Worm (Caenorhabditis elegans): ENCODE measurements around the gene F09A5.3.

DNA sequence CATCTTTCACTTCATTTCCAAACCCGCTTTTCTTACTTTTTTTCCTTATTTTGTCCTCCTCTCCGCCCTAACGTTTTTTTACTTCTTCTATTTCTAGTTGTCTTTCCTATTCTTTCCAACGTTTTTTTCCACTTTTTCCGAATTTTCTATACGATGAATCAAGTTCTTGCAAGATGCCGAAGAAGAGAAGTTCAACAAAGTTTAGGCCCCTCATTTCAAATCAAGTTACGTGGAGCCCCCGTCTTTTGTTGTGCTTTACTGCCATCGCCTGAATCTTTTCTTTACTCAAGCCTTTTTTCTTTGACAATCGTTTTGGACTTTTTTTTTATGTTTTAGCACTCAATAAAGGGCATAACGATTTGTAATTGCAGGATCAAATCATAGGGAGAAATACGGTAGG lies 60.0 kb downstream of the F09A5.3 start, which contains the start of gene unc-9:
- no peak for TF ChIP-seq snpc-4 (GFP tag; optimal IDR thresholded peaks at IDR 0.05)
- no peak for TF ChIP-seq snpc-4 (tag; optimal IDR thresholded peaks at IDR 0.05)
- TF ChIP-seq dox-1 (GFP tag; IDR thresholded peaks at IDR 0.05): no peak
- TF ChIP-seq madf-10 (tag; optimal IDR thresholded peaks at IDR 0.05): no peak
